Fruit fly (Drosophila melanogaster) whole organism, embryonic: ENCODE measurements around the gene thoc7.
A peak's percentile ranks its signal among the peaks of the same experiment; 100 is the strongest.

Experiments used
- Atf6 ChIP-seq: fragments of 200-800 bp; sonication (Bioruptor generic); IDR thresholded peaks from 2 replicates; pipeline ENCODE4 v1.3.6; 2022; ENCODE audit warnings: missing biosample characterization, missing genetic modification characterization
- B-H2 ChIP-seq: fragments of 200-800 bp; sonication (Bioruptor generic); optimal IDR thresholded peaks from 2 replicates; lab custom pipeline; 2018; ENCODE audit warnings: missing biosample characterization, mild to moderate bottlenecking, missing genetic modification characterization
- CG11695 ChIP-seq: fragments of 200-800 bp; sonication (Bioruptor generic); IDR thresholded peaks from 3 replicates; pipeline ENCODE4 v1.3.6; 2022; ENCODE audit warnings: missing biosample characterization, missing genetic modification characterization
- CG1233 ChIP-seq: fragments of 200-800 bp; sonication (Bioruptor generic); optimal IDR thresholded peaks from 4 replicates; lab custom pipeline; 2018; ENCODE audit warnings: missing biosample characterization, mild to moderate bottlenecking, missing genetic modification characterization
- CG14014 ChIP-seq: fragments of 200-800 bp; sonication (Bioruptor generic); IDR thresholded peaks from 2 replicates; pipeline ENCODE4 v1.3.6; 2022; ENCODE audit warnings: missing biosample characterization, missing genetic modification characterization
- CG14441 ChIP-seq: fragments of 200-800 bp; sonication (Bioruptor generic); IDR thresholded peaks from 2 replicates; pipeline ENCODE4 v1.3.6; 2022; ENCODE audit warnings: missing biosample characterization, missing genetic modification characterization
- CG16779 ChIP-seq: fragments of 200-800 bp; sonication (Bioruptor generic); IDR thresholded peaks from 2 replicates; pipeline ENCODE4 v1.3.6; 2022; ENCODE audit warnings: missing biosample characterization, missing genetic modification characterization
- CG17912 ChIP-seq: fragments of 200-800 bp; sonication (Bioruptor generic); optimal IDR thresholded peaks from 2 replicates; lab custom pipeline; 2018; ENCODE audit warnings: missing biosample characterization, mild to moderate bottlenecking, missing genetic modification characterization
- CG2120 ChIP-seq: fragments of 200-800 bp; sonication (Bioruptor generic); optimal IDR thresholded peaks from 3 replicates; lab custom pipeline; 2016; ENCODE audit warnings: missing biosample characterization, missing genetic modification characterization
- CG31224 ChIP-seq: fragments of 200-800 bp; sonication (Bioruptor generic); IDR thresholded peaks from 2 replicates; pipeline ENCODE4 v1.3.6; 2022; ENCODE audit warnings: missing biosample characterization, missing genetic modification characterization
- CG3726 ChIP-seq: fragments of 200-800 bp; sonication (Bioruptor generic); IDR thresholded peaks from 3 replicates; pipeline ENCODE4, ENCODE4 v1.3.6; 2022; ENCODE audit warnings: missing biosample characterization, missing genetic modification characterization
- CG3847 ChIP-seq: fragments of 200-800 bp; sonication (Bioruptor generic); IDR thresholded peaks from 2 replicates; pipeline ENCODE4 v1.3.6; 2022; ENCODE audit warnings: missing biosample characterization, missing genetic modification characterization
- CG4404 ChIP-seq: fragments of 200-800 bp; sonication (Bioruptor generic); IDR thresholded peaks from 2 replicates; pipeline ENCODE4 v1.3.6; 2022; ENCODE audit warnings: missing biosample characterization, missing genetic modification characterization
- CG4424 ChIP-seq: fragments of 200-800 bp; sonication (Bioruptor generic); optimal IDR thresholded peaks from 3 replicates; lab custom pipeline; 2016; ENCODE audit warnings: missing biosample characterization, missing genetic modification characterization
- CG6813 ChIP-seq: fragments of 200-800 bp; sonication (Bioruptor generic); optimal IDR thresholded peaks from 2 replicates; lab custom pipeline; 2017; ENCODE audit warnings: missing biosample characterization, missing genetic modification characterization, mild to moderate bottlenecking, moderate library complexity, missing genetic modification reagents
- CG7271 ChIP-seq: fragments of 200-800 bp; sonication (Bioruptor generic); optimal IDR thresholded peaks from 2 replicates; lab custom pipeline; 2018; ENCODE audit warnings: missing biosample characterization, mild to moderate bottlenecking, missing genetic modification characterization, moderate library complexity
- CTCF ChIP-seq: fragments of 200-800 bp; sonication (Bioruptor generic); optimal IDR thresholded peaks from 2 replicates; lab custom pipeline; 2017; ENCODE audit warnings: missing biosample characterization, mild to moderate bottlenecking, missing genetic modification characterization, moderate library complexity
- D ChIP-seq, 2 experiments: fragments of 200-800 bp in 1 of 2; fragments of >200 bp in 1 of 2; sonication (Bioruptor generic) in 1 of 2; optimal IDR thresholded peaks; 2 replicates in 1 of 2; 3 replicates in 1 of 2; lab custom pipeline; 2017; ENCODE audit warnings: mild to moderate bottlenecking in 1 of 2, missing biosample characterization in 1 of 2, missing genetic modification characterization in 1 of 2, missing genetic modification reagents in 1 of 2
- D19B ChIP-seq: fragments of 200-800 bp; sonication (Bioruptor generic); optimal IDR thresholded peaks from 2 replicates; lab custom pipeline; 2017; ENCODE audit warnings: missing biosample characterization, mild to moderate bottlenecking, missing genetic modification characterization
- Dad ChIP-seq: fragments of 200-800 bp; sonication (Bioruptor generic); optimal IDR thresholded peaks from 3 replicates; lab custom pipeline; 2016; ENCODE audit warnings: missing biosample characterization, missing genetic modification characterization
- Fer3 ChIP-seq: fragments of 200-800 bp; sonication (Bioruptor generic); optimal IDR thresholded peaks from 2 replicates; lab custom pipeline; 2018; ENCODE audit warnings: missing biosample characterization, mild to moderate bottlenecking, missing genetic modification characterization, moderate library complexity
- Gsc ChIP-seq: fragments of 200-800 bp; sonication (Bioruptor generic); IDR thresholded peaks from 2 replicates; pipeline ENCODE4 v1.3.6; 2022; ENCODE audit warnings: missing biosample characterization, missing genetic modification characterization
- Hand ChIP-seq: fragments of 200-800 bp; sonication (Bioruptor generic); optimal IDR thresholded peaks from 2 replicates; lab custom pipeline; 2017; ENCODE audit warnings: mild to moderate bottlenecking, missing biosample characterization, missing genetic modification reagents, missing genetic modification characterization
- Kr ChIP-seq: fragments of 200-800 bp; sonication (Bioruptor generic); optimal IDR thresholded peaks from 2 replicates; lab custom pipeline; 2017; ENCODE audit warnings: missing biosample characterization, mild to moderate bottlenecking, missing genetic modification characterization
- NC2α ChIP-seq: fragments of 200-800 bp; sonication (Bioruptor generic); optimal IDR thresholded peaks from 2 replicates; lab custom pipeline; 2016; ENCODE audit warnings: missing biosample characterization, missing genetic modification characterization
- Scr ChIP-seq: fragments of 200-800 bp; sonication (Bioruptor generic); IDR thresholded peaks from 2 replicates; pipeline ENCODE4 v1.3.6; 2022; ENCODE audit warnings: missing biosample characterization, missing genetic modification characterization; ENCODE audit not compliant: partially characterized antibody
- Side ChIP-seq: fragments of 200-800 bp; sonication (Bioruptor generic); optimal IDR thresholded peaks from 2 replicates; lab custom pipeline; 2016; ENCODE audit warnings: missing biosample characterization, missing genetic modification characterization
- Sry-δ ChIP-seq: fragments of 200-800 bp; sonication (Bioruptor generic); optimal IDR thresholded peaks from 2 replicates; lab custom pipeline; 2016; ENCODE audit warnings: missing biosample characterization, missing genetic modification characterization
- Taf1 ChIP-seq: fragments of 200-800 bp; sonication (Bioruptor generic); IDR thresholded peaks from 2 replicates; pipeline ENCODE4 v1.3.6; 2022; ENCODE audit warnings: missing biosample characterization, missing genetic modification characterization
- ato ChIP-seq: fragments of 200-800 bp; sonication (Bioruptor generic); IDR thresholded peaks from 2 replicates; pipeline ENCODE4 v1.3.6; 2022; ENCODE audit warnings: missing biosample characterization, missing genetic modification characterization; ENCODE audit not compliant: partially characterized antibody
- bbx ChIP-seq: fragments of 200-800 bp; sonication (Bioruptor generic); IDR thresholded peaks from 2 replicates; pipeline ENCODE4 v1.3.6; 2022; ENCODE audit warnings: missing biosample characterization, missing genetic modification characterization; ENCODE audit not compliant: partially characterized antibody
- danr ChIP-seq: fragments of 200-800 bp; sonication (Bioruptor generic); IDR thresholded peaks from 2 replicates; pipeline ENCODE4 v1.3.6; 2022; ENCODE audit warnings: missing biosample characterization, missing genetic modification characterization
- dimm ChIP-seq: fragments of 200-800 bp; sonication (Bioruptor generic); IDR thresholded peaks from 2 replicates; pipeline ENCODE4 v1.3.6; 2022; ENCODE audit warnings: missing biosample characterization, missing genetic modification characterization
- dmrt99B ChIP-seq: fragments of 200-800 bp; sonication (Bioruptor generic); optimal IDR thresholded peaks from 2 replicates; lab custom pipeline; 2018; ENCODE audit warnings: missing biosample characterization, mild to moderate bottlenecking, missing genetic modification characterization, moderate library complexity
- en ChIP-seq: fragments of 200-800 bp; sonication (Bioruptor generic); optimal IDR thresholded peaks from 2 replicates; lab custom pipeline; 2016; ENCODE audit warnings: missing biosample characterization, missing genetic modification characterization
- grn ChIP-seq: fragments of 200-800 bp; sonication (Bioruptor generic); optimal IDR thresholded peaks from 3 replicates; lab custom pipeline; 2017; ENCODE audit warnings: missing biosample characterization, missing genetic modification characterization
- insv ChIP-seq, 2 experiments: fragments of 200-800 bp; sonication (Bioruptor generic); optimal IDR thresholded peaks; 3 replicates each; lab custom pipeline; 2016 to 2018; ENCODE audit warnings: missing biosample characterization in 2 of 2, missing genetic modification characterization in 2 of 2
- lbe ChIP-seq: fragments of 200-800 bp; sonication (Bioruptor generic); optimal IDR thresholded peaks from 2 replicates; lab custom pipeline; 2016; ENCODE audit warnings: missing biosample characterization, mild to moderate bottlenecking, missing genetic modification characterization
- lola ChIP-seq, 3 experiments: fragments of >200 bp in 2 of 3; fragments of 200-800 bp in 1 of 3; sonication (Bioruptor generic) in 1 of 3; optimal IDR thresholded peaks; 2 replicates each; lab custom pipeline; 2017 to 2019; ENCODE audit warnings: missing biosample characterization in 3 of 3, missing genetic modification characterization in 3 of 3, mild to moderate bottlenecking in 1 of 3, moderate library complexity in 1 of 3
- lov ChIP-seq, 2 experiments: fragments of 200-800 bp in 1 of 2; fragments of >200 bp in 1 of 2; sonication (Bioruptor generic) in 1 of 2; IDR thresholded peaks in 1 of 2; optimal IDR thresholded peaks in 1 of 2; 2 replicates in 1 of 2; 3 replicates in 1 of 2; pipeline versions ENCODE4 v1.3.6 to Lab custom; 2017 to 2022; ENCODE audit warnings: missing biosample characterization in 1 of 2, missing genetic modification characterization in 1 of 2
- nom ChIP-seq: fragments of 200-800 bp; sonication (Bioruptor generic); optimal IDR thresholded peaks from 2 replicates; lab custom pipeline; 2017; ENCODE audit warnings: missing biosample characterization, missing genetic modification characterization, mild to moderate bottlenecking, moderate library complexity, missing genetic modification reagents
- onecut ChIP-seq: fragments of 200-800 bp; sonication (Bioruptor generic); IDR thresholded peaks from 2 replicates; pipeline ENCODE4 v1.3.6; 2022; ENCODE audit warnings: missing biosample characterization, missing genetic modification characterization
- pb ChIP-seq: fragments of 200-800 bp; sonication (Bioruptor generic); optimal IDR thresholded peaks from 3 replicates; lab custom pipeline; 2016; ENCODE audit warnings: missing biosample characterization, missing genetic modification characterization
- phol ChIP-seq: fragments of 200-800 bp; sonication (Bioruptor generic); optimal IDR thresholded peaks from 3 replicates; lab custom pipeline; 2018; ENCODE audit warnings: missing biosample characterization, mild to moderate bottlenecking, missing genetic modification characterization, moderate library complexity
- run ChIP-seq: fragments of 200-800 bp; sonication (Bioruptor generic); optimal IDR thresholded peaks from 3 replicates; lab custom pipeline; 2018; ENCODE audit warnings: missing biosample characterization, mild to moderate bottlenecking, missing genetic modification characterization
- sr ChIP-seq: fragments of 200-800 bp; sonication (Bioruptor generic); IDR thresholded peaks from 3 replicates; pipeline ENCODE4 v1.3.6; 2022; ENCODE audit warnings: missing biosample characterization, missing genetic modification characterization
- stwl ChIP-seq: fragments of 200-800 bp; sonication (Bioruptor generic); optimal IDR thresholded peaks from 3 replicates; lab custom pipeline; 2018; ENCODE audit warnings: missing biosample characterization, mild to moderate bottlenecking, missing genetic modification characterization, moderate library complexity
- tx ChIP-seq: fragments of 200-800 bp; sonication (Bioruptor generic); optimal IDR thresholded peaks from 2 replicates; lab custom pipeline; 2016; ENCODE audit warnings: missing biosample characterization, missing genetic modification characterization

Gene thoc7

dm6 chr3L:257618-258475 lies 45.4 kb upstream of the thoc7 start, which contains the start of the genes DIP2 and wac (continued):
- TF ChIP-seq run (tag; lab: Kevin White, UChicago) (no peak), D (optimal IDR thresholded peaks at IDR 0.05; lab: Kevin White, UChicago) (no peak), D (GFP tag; optimal IDR thresholded peaks at IDR 0.05; lab: Kevin White, UChicago) (peak; percentile 59), pb (peak; percentile 53), CG4404 (GFP tag; lab: Robert Waterston, UW) (peak; percentile 49), Hand (GFP tag; lab: Kevin White, UChicago) (no peak), CG7271 (tag; lab: Kevin White, UChicago) (no peak), CG2120 (GFP tag; lab: Kevin White, UChicago) (peak; percentile 94), CG11695 (GFP tag; lab: Robert Waterston, UW) (no peak), lbe (peak; percentile 69), Fer3 (tag; lab: Kevin White, UChicago) (peak; percentile 65), CG14014 (GFP tag; lab: Robert Waterston, UW) (peak; percentile 71), danr (GFP tag; lab: Robert Waterston, UW) (no peak), Scr (GFP tag; lab: Robert Waterston, UW) (peak; percentile 91), CG6813 (GFP tag; lab: Kevin White, UChicago) (no peak), Taf1 (GFP tag; lab: Robert Waterston, UW) (peak; percentile 20; the same call in 1 of the 2 replicates), CTCF (GFP tag; lab: Kevin White, UChicago) (peak; percentile 59), Gsc (GFP tag; lab: Robert Waterston, UW) (no peak), CG17912 (GFP tag; lab: Kevin White, UChicago) (peak; percentile 69), stwl (peak; percentile 79), en (GFP tag; lab: Kevin White, UChicago) (peak; percentile 21), lola (GFP tag; optimal IDR thresholded peaks at IDR 0.05; lab: Kevin White, UChicago) (peak in 1 of 3 experiments; percentile 54), tx (GFP tag; lab: Kevin White, UChicago) (peak; percentile 84), nom (GFP tag; lab: Kevin White, UChicago) (no peak), phol (tag; lab: Kevin White, UChicago) (peak; percentile 68), CG31224 (GFP tag; lab: Robert Waterston, UW) (peak; percentile 55), B-H2 (peak; percentile 77), Atf6 (GFP tag; lab: Robert Waterston, UW) (no peak), CG3847 (peak; percentile 77), ato (peak; percentile 68), Side (GFP tag; lab: Kevin White, UChicago) (peak; percentile 78), Dad (GFP tag; lab: Kevin White, UChicago) (peak; percentile 79), CG16779 (GFP tag; lab: Robert Waterston, UW) (peak; percentile 71), CG3726 (GFP tag; lab: Robert Waterston, UW) (no peak), CG14441 (GFP tag; lab: Robert Waterston, UW) (peak; percentile 62), grn (GFP tag; lab: Kevin White, UChicago) (no peak), insv (GFP tag; optimal IDR thresholded peaks at IDR 0.05; lab: Kevin White, UChicago) (peak in 1 of 2 experiments; percentile 49), CG4424 (peak; percentile 69), sr (0 out of 3 replicates have a peak, but pooled peaks have one; percentile 5), dmrt99B (tag; lab: Kevin White, UChicago) (no peak), Sry-δ (GFP tag; lab: Kevin White, UChicago) (peak; percentile 98), onecut (GFP tag; lab: Robert Waterston, UW) (peak; percentile 91), dimm (GFP tag; lab: Robert Waterston, UW) (no peak), lov (optimal IDR thresholded peaks at IDR 0.05; lab: Kevin White, UChicago) (no peak), lov (GFP tag; IDR thresholded peaks at IDR 0.05; lab: Robert Waterston, UW) (no peak), bbx (GFP tag; lab: Robert Waterston, UW) (peak; percentile 90), NC2α (GFP tag; lab: Kevin White, UChicago) (peak; percentile 61), D19B (GFP tag; lab: Kevin White, UChicago) (no peak), CG1233 (GFP tag; lab: Kevin White, UChicago) (peak; percentile 49), Kr (GFP tag; lab: Kevin White, UChicago) (no peak)
